Fruit fly (Drosophila melanogaster) whole organism, embryonic: ENCODE measurements around the gene CG13028.

ENCODE experiments used
- ATbp ChIP-seq: fragments of 200-800 bp; sonication (Bioruptor generic); optimal IDR thresholded peaks from 2 replicates; lab custom pipeline; 2017; ENCODE audit warnings: missing biosample characterization, mild to moderate bottlenecking, missing genetic modification characterization, missing genetic modification reagents
- Antp ChIP-seq: fragments of 200-800 bp; sonication (Bioruptor generic); optimal IDR thresholded peaks from 3 replicates; lab custom pipeline; 2016; ENCODE audit warnings: missing biosample characterization, missing genetic modification characterization
- B-H1 ChIP-seq: fragments of 200-800 bp; sonication (Bioruptor generic); IDR thresholded peaks from 3 replicates; pipeline ENCODE4 v1.3.6; 2022; ENCODE audit warnings: missing biosample characterization, missing genetic modification characterization
- Bteb2 ChIP-seq: fragments of 200-800 bp; sonication (Bioruptor generic); optimal IDR thresholded peaks from 2 replicates; lab custom pipeline; 2016; ENCODE audit warnings: missing biosample characterization, missing genetic modification characterization
- CG10366 ChIP-seq: fragments of 200-800 bp; sonication (Bioruptor generic); IDR thresholded peaks from 2 replicates; pipeline ENCODE4 v1.3.6; 2022; ENCODE audit warnings: missing biosample characterization, missing genetic modification characterization
- CG12155 ChIP-seq: fragments of 200-800 bp; sonication (Bioruptor generic); optimal IDR thresholded peaks from 3 replicates; lab custom pipeline; 2016; ENCODE audit warnings: missing biosample characterization, missing genetic modification characterization
- CG1233 ChIP-seq: fragments of 200-800 bp; sonication (Bioruptor generic); optimal IDR thresholded peaks from 4 replicates; lab custom pipeline; 2018; ENCODE audit warnings: missing biosample characterization, mild to moderate bottlenecking, missing genetic modification characterization
- CG15011 ChIP-seq: fragments of 200-800 bp; sonication (Bioruptor generic); optimal IDR thresholded peaks from 3 replicates; lab custom pipeline; 2018; ENCODE audit warnings: missing biosample characterization, mild to moderate bottlenecking, missing genetic modification characterization
- CG17361 ChIP-seq: fragments of 200-800 bp; sonication (Bioruptor generic); IDR thresholded peaks from 3 replicates; pipeline ENCODE4 v1.3.6; 2022; ENCODE audit warnings: missing biosample characterization, missing genetic modification characterization
- CG17829 ChIP-seq: fragments of 200-800 bp; optimal IDR thresholded peaks from 2 replicates; lab custom pipeline; 2019; ENCODE audit warnings: missing biosample characterization, mild to moderate bottlenecking, missing genetic modification characterization, moderate library complexity
- CG17912 ChIP-seq: fragments of 200-800 bp; sonication (Bioruptor generic); optimal IDR thresholded peaks from 2 replicates; lab custom pipeline; 2018; ENCODE audit warnings: missing biosample characterization, mild to moderate bottlenecking, missing genetic modification characterization
- CG2120 ChIP-seq: fragments of 200-800 bp; sonication (Bioruptor generic); optimal IDR thresholded peaks from 3 replicates; lab custom pipeline; 2016; ENCODE audit warnings: missing biosample characterization, missing genetic modification characterization
- CG31365 ChIP-seq: fragments of 200-800 bp; sonication (Bioruptor generic); optimal IDR thresholded peaks from 2 replicates; lab custom pipeline; 2018; ENCODE audit warnings: missing biosample characterization, mild to moderate bottlenecking, missing genetic modification characterization
- CG3163 ChIP-seq: fragments of 200-800 bp; sonication (Bioruptor generic); optimal IDR thresholded peaks from 3 replicates; lab custom pipeline; 2016; ENCODE audit warnings: missing biosample characterization, missing genetic modification characterization
- CG32532 ChIP-seq: fragments of 200-800 bp; sonication (Bioruptor generic); IDR thresholded peaks from 2 replicates; pipeline ENCODE4 v1.3.6; 2022; ENCODE audit warnings: missing biosample characterization, missing genetic modification characterization
- CG3726 ChIP-seq: fragments of 200-800 bp; sonication (Bioruptor generic); IDR thresholded peaks from 3 replicates; pipeline ENCODE4, ENCODE4 v1.3.6; 2022; ENCODE audit warnings: missing biosample characterization, missing genetic modification characterization
- CG42726 ChIP-seq: fragments of 200-800 bp; sonication (Bioruptor generic); IDR thresholded peaks from 2 replicates; pipeline ENCODE4 v1.3.6; 2022; ENCODE audit warnings: missing biosample characterization, missing genetic modification characterization; ENCODE audit not compliant: partially characterized antibody
- CG6254 ChIP-seq: fragments of 200-800 bp; sonication (Bioruptor generic); optimal IDR thresholded peaks from 3 replicates; lab custom pipeline; 2017; ENCODE audit warnings: mild to moderate bottlenecking, missing biosample characterization, missing genetic modification reagents, missing genetic modification characterization
- CG6765 ChIP-seq: fragments of 200-800 bp; sonication (Bioruptor generic); optimal IDR thresholded peaks from 3 replicates; lab custom pipeline; 2017; ENCODE audit warnings: missing biosample characterization, mild to moderate bottlenecking, missing genetic modification characterization
- CG6854 ChIP-seq: fragments of 200-800 bp; sonication (Bioruptor generic); optimal IDR thresholded peaks from 3 replicates; lab custom pipeline; 2017; ENCODE audit warnings: missing biosample characterization, mild to moderate bottlenecking, missing genetic modification characterization
- CG7839 ChIP-seq: fragments of 200-800 bp; sonication (Bioruptor generic); optimal IDR thresholded peaks from 3 replicates; lab custom pipeline; 2018; ENCODE audit warnings: missing biosample characterization, mild to moderate bottlenecking, missing genetic modification characterization, moderate library complexity
- CG7963 ChIP-seq: fragments of 200-800 bp; sonication (Bioruptor generic); IDR thresholded peaks from 3 replicates; pipeline ENCODE4 v1.3.6; 2022; ENCODE audit warnings: missing biosample characterization, missing genetic modification characterization; ENCODE audit not compliant: partially characterized antibody
- CG8388 ChIP-seq: fragments of 200-800 bp; sonication (Bioruptor generic); optimal IDR thresholded peaks from 2 replicates; lab custom pipeline; 2019; ENCODE audit warnings: missing biosample characterization, mild to moderate bottlenecking, missing genetic modification characterization, moderate library complexity
- Dbx ChIP-seq: fragments of 200-800 bp; sonication (Bioruptor generic); IDR thresholded peaks from 3 replicates; pipeline ENCODE4 v1.3.6; 2022; ENCODE audit warnings: missing biosample characterization, missing genetic modification characterization
- Deaf1 ChIP-seq: fragments of 200-800 bp; optimal IDR thresholded peaks from 3 replicates; lab custom pipeline; 2019; ENCODE audit warnings: missing biosample characterization, mild to moderate bottlenecking, missing genetic modification characterization, moderate library complexity
- Dref ChIP-seq: fragments of 200-800 bp; sonication (Bioruptor generic); IDR thresholded peaks from 2 replicates; pipeline ENCODE4 v1.3.6; 2022; ENCODE audit warnings: missing biosample characterization, missing genetic modification characterization
- Gug ChIP-seq: fragments of 200-800 bp; sonication (Bioruptor generic); IDR thresholded peaks from 4 replicates; pipeline ENCODE4 v1.3.6; 2022; ENCODE audit warnings: missing biosample characterization, missing genetic modification characterization
- HmgZ ChIP-seq: fragments of 200-800 bp; sonication (Bioruptor generic); optimal IDR thresholded peaks from 2 replicates; lab custom pipeline; 2018; ENCODE audit warnings: missing biosample characterization, mild to moderate bottlenecking, missing genetic modification characterization
- Meics ChIP-seq: fragments of 200-800 bp; sonication (Bioruptor generic); optimal IDR thresholded peaks from 2 replicates; lab custom pipeline; 2017; ENCODE audit warnings: missing biosample characterization, mild to moderate bottlenecking, missing genetic modification characterization
- Mrtf ChIP-seq: fragments of 200-800 bp; sonication (Bioruptor generic); IDR thresholded peaks from 3 replicates; pipeline ENCODE4 v1.3.6; 2022; ENCODE audit warnings: missing biosample characterization, missing genetic modification characterization
- Sin3A ChIP-seq: fragments of >200 bp; optimal IDR thresholded peaks from 2 replicates; lab custom pipeline; 2018
- Ssrp ChIP-seq: fragments of 200-800 bp; sonication (Bioruptor generic); optimal IDR thresholded peaks from 2 replicates; lab custom pipeline; 2018; ENCODE audit warnings: missing biosample characterization, mild to moderate bottlenecking, missing genetic modification characterization, moderate library complexity
- Xrp1 ChIP-seq: fragments of 200-800 bp; sonication (Bioruptor generic); IDR thresholded peaks from 2 replicates; pipeline ENCODE4 v1.3.6; 2022; ENCODE audit warnings: missing biosample characterization, missing genetic modification characterization
- ab ChIP-seq: fragments of 200-800 bp; sonication (Bioruptor generic); optimal IDR thresholded peaks from 2 replicates; lab custom pipeline; 2016; ENCODE audit warnings: missing biosample characterization, missing genetic modification characterization
- abd-A ChIP-seq: fragments of 200-800 bp; sonication (Bioruptor generic); optimal IDR thresholded peaks from 3 replicates; lab custom pipeline; 2019; ENCODE audit warnings: missing biosample characterization, mild to moderate bottlenecking, missing genetic modification characterization, moderate library complexity
- corto ChIP-seq: fragments of 200-800 bp; sonication (Bioruptor generic); optimal IDR thresholded peaks from 2 replicates; lab custom pipeline; 2016; ENCODE audit warnings: missing biosample characterization, mild to moderate bottlenecking, missing genetic modification characterization, moderate library complexity
- dan ChIP-seq: fragments of 200-800 bp; sonication (Bioruptor generic); IDR thresholded peaks from 2 replicates; pipeline ENCODE4 v1.3.6; 2022; ENCODE audit warnings: missing biosample characterization, missing genetic modification characterization
- gro ChIP-seq: fragments of 200-800 bp; sonication (Bioruptor generic); optimal IDR thresholded peaks from 2 replicates; lab custom pipeline; 2016; ENCODE audit warnings: missing biosample characterization, missing genetic modification characterization
- gt ChIP-seq: fragments of 200-800 bp; sonication (Bioruptor generic); IDR thresholded peaks from 2 replicates; pipeline ENCODE4 v1.3.6; 2022; ENCODE audit warnings: missing biosample characterization, missing genetic modification characterization
- hbn ChIP-seq: fragments of 200-800 bp; sonication (Bioruptor generic); IDR thresholded peaks from 2 replicates; pipeline ENCODE4 v1.3.6; 2022; ENCODE audit warnings: missing biosample characterization, missing genetic modification characterization; ENCODE audit not compliant: partially characterized antibody
- mld ChIP-seq: fragments of 200-800 bp; sonication (Bioruptor generic); IDR thresholded peaks from 3 replicates; pipeline ENCODE4 v1.3.6; 2022; ENCODE audit warnings: missing biosample characterization, missing genetic modification characterization; ENCODE audit not compliant: partially characterized antibody
- oc ChIP-seq: fragments of 200-800 bp; sonication (Bioruptor generic); optimal IDR thresholded peaks from 2 replicates; lab custom pipeline; 2018; ENCODE audit warnings: missing biosample characterization, mild to moderate bottlenecking, missing genetic modification characterization, moderate library complexity
- peb ChIP-seq: fragments of 200-800 bp; sonication (Bioruptor generic); IDR thresholded peaks from 2 replicates; pipeline ENCODE4 v1.3.6; 2022; ENCODE audit warnings: missing biosample characterization, missing genetic modification characterization
- run ChIP-seq: fragments of 200-800 bp; sonication (Bioruptor generic); optimal IDR thresholded peaks from 3 replicates; lab custom pipeline; 2018; ENCODE audit warnings: missing biosample characterization, mild to moderate bottlenecking, missing genetic modification characterization
- sim ChIP-seq: fragments of 200-800 bp; sonication (Bioruptor generic); IDR thresholded peaks from 2 replicates; pipeline ENCODE4 v1.3.6; 2022; ENCODE audit warnings: missing biosample characterization, missing genetic modification characterization
- slou ChIP-seq: fragments of 200-800 bp; sonication (Bioruptor generic); optimal IDR thresholded peaks from 3 replicates; lab custom pipeline; 2016; ENCODE audit warnings: missing biosample characterization, missing genetic modification characterization
- so ChIP-seq: fragments of 200-800 bp; sonication (Bioruptor generic); IDR thresholded peaks from 3 replicates; pipeline ENCODE4 v1.3.6; 2022; ENCODE audit warnings: missing biosample characterization, missing genetic modification characterization
- tin ChIP-seq: fragments of 200-800 bp; sonication (Bioruptor generic); optimal IDR thresholded peaks from 3 replicates; lab custom pipeline; 2016; ENCODE audit warnings: missing biosample characterization, missing genetic modification characterization
- zf30C ChIP-seq: fragments of 200-800 bp; sonication (Bioruptor generic); optimal IDR thresholded peaks from 3 replicates; lab custom pipeline; 2018; ENCODE audit warnings: missing biosample characterization, mild to moderate bottlenecking, missing genetic modification characterization
- zfh2 ChIP-seq: fragments of 200-800 bp; sonication (Bioruptor generic); optimal IDR thresholded peaks from 2 replicates; lab custom pipeline; 2016; ENCODE audit warnings: missing biosample characterization, missing genetic modification characterization

CG13028 gene

DNA sequence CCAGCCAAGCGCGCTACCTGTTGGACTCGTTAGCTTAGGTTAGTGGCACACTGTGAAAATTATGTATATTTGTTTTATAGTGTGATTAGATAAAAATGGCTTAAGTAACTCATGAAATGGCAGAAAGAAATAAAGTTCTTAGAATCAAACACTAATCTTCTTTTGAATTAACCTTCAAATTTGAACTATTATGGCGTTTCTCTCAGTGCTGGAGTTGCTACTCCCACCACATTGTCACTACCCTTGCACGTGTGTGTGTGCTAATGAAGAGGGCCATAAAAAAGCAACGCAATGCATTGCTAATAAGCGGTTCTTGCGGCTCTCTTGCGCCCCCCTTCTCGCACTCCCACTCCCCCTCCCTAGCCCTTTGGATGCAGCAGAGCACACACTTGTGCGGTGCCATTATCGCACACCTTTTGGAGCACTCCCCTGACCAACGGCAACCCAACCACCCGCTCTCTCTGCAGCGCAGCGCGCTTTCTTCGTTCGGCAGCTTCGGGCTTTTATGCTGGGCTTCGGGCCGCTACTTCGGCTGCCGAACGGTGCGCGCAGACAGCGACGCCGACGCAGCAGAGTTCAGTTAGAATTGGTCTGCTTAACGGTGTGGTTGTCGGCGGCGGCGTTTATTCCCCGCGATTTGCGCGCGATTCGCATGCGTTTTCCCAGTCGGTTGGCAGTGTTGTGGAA lies 32.3 kb upstream of the CG13028 start (continued):
- TF ChIP-seq CG10366 = peak; percentile 95
- peak; percentile 92 for TF ChIP-seq CG17829 (tag; lab: Kevin White, UChicago)
- TF ChIP-seq Mrtf (GFP tag; lab: Robert Waterston, UW) = peak; percentile 83
- TF ChIP-seq CG1233 (GFP tag; lab: Kevin White, UChicago) = peak; percentile 83
- peak; percentile 82 for TF ChIP-seq run (tag; lab: Kevin White, UChicago)
- peak; percentile 86 for TF ChIP-seq CG3726 (GFP tag; lab: Robert Waterston, UW)
- peak; percentile 93 for TF ChIP-seq CG8388 (GFP tag; lab: Kevin White, UChicago)
- TF ChIP-seq so = peak; percentile 93
- peak; percentile 73 for TF ChIP-seq Meics (GFP tag; lab: Kevin White, UChicago)
- peak; percentile 79; the same call in 1 of the 2 replicates for TF ChIP-seq gt
- peak; percentile 35 for TF ChIP-seq gro
- peak; percentile 62 for TF ChIP-seq HmgZ (tag; lab: Kevin White, UChicago)
- TF ChIP-seq CG12155 (GFP tag; lab: Kevin White, UChicago) = peak; percentile 76
- TF ChIP-seq corto (GFP tag; lab: Kevin White, UChicago) = no peak
- no peak for TF ChIP-seq CG17912
- TF ChIP-seq CG6854 (GFP tag; lab: Kevin White, UChicago) = peak; percentile 53
- peak; percentile 93 for TF ChIP-seq tin (GFP tag; lab: Kevin White, UChicago)
- peak; percentile 51 for TF ChIP-seq slou
- TF ChIP-seq CG17361 (GFP tag; lab: Robert Waterston, UW) = peak; percentile 91
- peak; percentile 88 for TF ChIP-seq Antp (GFP tag; lab: Kevin White, UChicago)
- no peak for TF ChIP-seq mld (GFP tag; lab: Robert Waterston, UW)
- TF ChIP-seq CG3163 = peak; percentile 59
- TF ChIP-seq Xrp1 = peak; percentile 95
- peak; percentile 35 for TF ChIP-seq zfh2 (GFP tag; lab: Kevin White, UChicago)
- TF ChIP-seq ATbp (GFP tag; lab: Kevin White, UChicago) = peak; percentile 96
- TF ChIP-seq CG42726 = peak; percentile 17; the same call in 1 of the 2 replicates
- peak; percentile 91 for TF ChIP-seq B-H1
- TF ChIP-seq Deaf1 (tag; lab: Kevin White, UChicago) = peak; percentile 100
- no peak for TF ChIP-seq Sin3A (lab: Kevin White, UChicago)
- peak; percentile 75 for TF ChIP-seq CG32532 (GFP tag; lab: Robert Waterston, UW)
- TF ChIP-seq ab (GFP tag; lab: Kevin White, UChicago) = peak; percentile 34
- peak; percentile 61 for TF ChIP-seq CG2120 (GFP tag; lab: Kevin White, UChicago)
- peak; percentile 68 for TF ChIP-seq zf30C (GFP tag; lab: Kevin White, UChicago)
- peak; percentile 53 for TF ChIP-seq abd-A (tag; lab: Kevin White, UChicago)
- peak; percentile 78 for TF ChIP-seq Dbx (GFP tag; lab: Robert Waterston, UW)
- TF ChIP-seq hbn = no peak
- TF ChIP-seq Ssrp (tag; lab: Kevin White, UChicago) = peak; percentile 92
- peak; percentile 92 for TF ChIP-seq CG6254 (GFP tag; lab: Kevin White, UChicago)
- TF ChIP-seq CG7963 (GFP tag; lab: Robert Waterston, UW) = no peak
- TF ChIP-seq oc = peak; percentile 90
- TF ChIP-seq Gug = peak; percentile 78
- peak; percentile 86 for TF ChIP-seq sim
- TF ChIP-seq CG15011 = peak; percentile 76
- TF ChIP-seq Bteb2 = peak; percentile 71
- TF ChIP-seq Dref (GFP tag; lab: Robert Waterston, UW) = no peak
- no peak for TF ChIP-seq CG6765 (GFP tag; lab: Kevin White, UChicago)
- TF ChIP-seq CG7839 = peak; percentile 92
- peak; percentile 58 for TF ChIP-seq CG31365
- peak; percentile 90 for TF ChIP-seq peb (GFP tag; lab: Robert Waterston, UW)
- peak; percentile 52; the same call in 1 of the 2 replicates for TF ChIP-seq dan (GFP tag; lab: Robert Waterston, UW)
